Worm (Caenorhabditis elegans) whole organism, L2 larva: ENCODE measurements around the gene clec-2.

Source experiments
- C34F6.9 ChIP-seq: fragments of 150-350 bp; optimal IDR thresholded peaks from 2 replicates; lab custom pipeline; 2014; ENCODE audit warnings: missing biosample characterization, missing genetic modification characterization
- F13H6.1 ChIP-seq: sonication (generic microtip); optimal IDR thresholded peaks from 2 replicates; lab custom pipeline; 2016; ENCODE audit warnings: missing genetic modification characterization, missing compliant biosample characterization
- R02D3.7 ChIP-seq: fragments of 150-350 bp; optimal IDR thresholded peaks from 2 replicates; lab custom pipeline; 2014; ENCODE audit warnings: missing biosample characterization, missing genetic modification characterization
- Y55F3AM.14 ChIP-seq: fragments of 200-800 bp; sonication (Bioruptor generic); optimal IDR thresholded peaks from 2 replicates; lab custom pipeline; 2018; ENCODE audit warnings: mild to moderate bottlenecking, missing genetic modification characterization, missing compliant biosample characterization
- alr-1 ChIP-seq: fragments of 150-350 bp; optimal IDR thresholded peaks from 2 replicates; lab custom pipeline; 2014; ENCODE audit warnings: missing biosample characterization, missing genetic modification characterization
- crh-2 ChIP-seq: sonication (generic microtip); optimal IDR thresholded peaks from 2 replicates; lab custom pipeline; 2017; ENCODE audit warnings: missing biosample characterization, missing genetic modification characterization
- dmd-4 ChIP-seq: sonication (generic microtip); optimal IDR thresholded peaks from 2 replicates; lab custom pipeline; 2017; ENCODE audit warnings: missing biosample characterization, missing genetic modification characterization
- elt-1 ChIP-seq: fragments of 150-350 bp; optimal IDR thresholded peaks from 2 replicates; lab custom pipeline; 2014; ENCODE audit warnings: missing biosample characterization, missing genetic modification characterization
- fos-1 ChIP-seq: fragments of 150-350 bp; optimal IDR thresholded peaks from 2 replicates; lab custom pipeline; 2014; ENCODE audit warnings: missing biosample characterization, missing genetic modification characterization
- gmeb-1 ChIP-seq: fragments of 150-350 bp; optimal IDR thresholded peaks from 2 replicates; lab custom pipeline; 2014; ENCODE audit warnings: missing biosample characterization, missing genetic modification characterization
- lin-11 ChIP-seq: fragments of 150-350 bp; sonication (generic microtip); optimal IDR thresholded peaks from 2 replicates; lab custom pipeline; 2014; ENCODE audit warnings: missing biosample characterization, missing genetic modification characterization, inconsistent platforms, mixed read lengths
- lin-13 ChIP-seq: fragments of 150-350 bp; optimal IDR thresholded peaks from 2 replicates; lab custom pipeline; 2014; ENCODE audit warnings: missing biosample characterization, missing genetic modification reagents, missing genetic modification characterization
- lin-39 ChIP-seq: fragments of 150-350 bp; optimal IDR thresholded peaks from 2 replicates; lab custom pipeline; 2014; ENCODE audit warnings: missing biosample characterization, missing genetic modification reagents, missing genetic modification characterization
- lsy-2 ChIP-seq, 2 experiments: fragments of 150-350 bp in 1 of 2; sonication (generic microtip) in 1 of 2; optimal IDR thresholded peaks; 2 replicates each; lab custom pipeline; 2014 to 2017; ENCODE audit warnings: missing biosample characterization in 2 of 2, missing genetic modification characterization in 2 of 2
- mbf-1 ChIP-seq: sonication (generic microtip); optimal IDR thresholded peaks from 2 replicates; lab custom pipeline; 2017; ENCODE audit warnings: missing biosample characterization, missing genetic modification characterization
- mdl-1 ChIP-seq, 2 experiments: fragments of 150-350 bp in 1 of 2; sonication (generic microtip) in 1 of 2; optimal IDR thresholded peaks; 2 replicates each; lab custom pipeline; 2017; ENCODE audit warnings: missing biosample characterization in 2 of 2, missing genetic modification characterization in 2 of 2
- nhr-11 ChIP-seq: fragments of 150-350 bp; optimal IDR thresholded peaks from 2 replicates; lab custom pipeline; 2014; ENCODE audit warnings: missing biosample characterization, missing genetic modification characterization
- nhr-12 ChIP-seq: fragments of 150-350 bp; optimal IDR thresholded peaks from 2 replicates; lab custom pipeline; 2014; ENCODE audit warnings: missing biosample characterization, missing genetic modification characterization
- nhr-129 ChIP-seq: fragments of 150-350 bp; optimal IDR thresholded peaks from 2 replicates; lab custom pipeline; 2014; ENCODE audit warnings: missing biosample characterization, missing genetic modification characterization
- nhr-21 ChIP-seq: fragments of 150-350 bp; optimal IDR thresholded peaks from 2 replicates; lab custom pipeline; 2014; ENCODE audit warnings: missing biosample characterization, missing genetic modification characterization
- nhr-23 ChIP-seq: fragments of 150-350 bp; optimal IDR thresholded peaks from 2 replicates; lab custom pipeline; 2014; ENCODE audit warnings: missing biosample characterization, missing genetic modification reagents, missing genetic modification characterization
- nhr-237 ChIP-seq: fragments of 150-350 bp; optimal IDR thresholded peaks from 2 replicates; lab custom pipeline; 2014; ENCODE audit warnings: missing biosample characterization, missing genetic modification characterization
- nhr-25 ChIP-seq: fragments of 150-350 bp; sonication (generic microtip); optimal IDR thresholded peaks from 3 replicates; lab custom pipeline; 2014; ENCODE audit warnings: missing biosample characterization, missing genetic modification characterization
- peb-1 ChIP-seq: fragments of 150-350 bp; optimal IDR thresholded peaks from 2 replicates; lab custom pipeline; 2014; ENCODE audit warnings: missing biosample characterization, missing genetic modification characterization
- skn-1 ChIP-seq: sonication (generic microtip); optimal IDR thresholded peaks from 2 replicates; lab custom pipeline; 2017; ENCODE audit warnings: missing biosample characterization, missing genetic modification characterization
- sma-9 ChIP-seq, 2 experiments: fragments of 150-350 bp in 1 of 2; sonication (generic microtip) in 1 of 2; optimal IDR thresholded peaks; 2 replicates each; lab custom pipeline; 2014 to 2016; ENCODE audit warnings: missing genetic modification characterization in 2 of 2, mild to moderate bottlenecking in 1 of 2, missing biosample characterization in 1 of 2, missing compliant biosample characterization in 1 of 2, missing genetic modification reagents in 1 of 2, moderate library complexity in 1 of 2
- snpc-4 ChIP-seq: fragments of 150-350 bp; optimal IDR thresholded peaks from 2 replicates; lab custom pipeline; 2014; ENCODE audit warnings: missing biosample characterization, missing genetic modification characterization
- unc-55 ChIP-seq: fragments of 150-350 bp; sonication (generic microtip); optimal IDR thresholded peaks from 3 replicates; lab custom pipeline; 2014; ENCODE audit warnings: missing biosample characterization, missing genetic modification reagents, missing genetic modification characterization
- zag-1 ChIP-seq: fragments of 150-350 bp; optimal IDR thresholded peaks from 2 replicates; lab custom pipeline; 2014; ENCODE audit warnings: missing biosample characterization, missing genetic modification characterization
- ztf-1 ChIP-seq: fragments of 200-800 bp; sonication (Bioruptor generic); conservative IDR thresholded peaks from 2 replicates; pipeline ENCODE4 v1.3.6; 2022; ENCODE audit warnings: missing genetic modification characterization, missing compliant biosample characterization
- ztf-11 ChIP-seq: sonication (generic microtip); optimal IDR thresholded peaks from 2 replicates; lab custom pipeline; 2017; ENCODE audit warnings: missing biosample characterization, missing genetic modification characterization

The clec-2 gene

DNA sequence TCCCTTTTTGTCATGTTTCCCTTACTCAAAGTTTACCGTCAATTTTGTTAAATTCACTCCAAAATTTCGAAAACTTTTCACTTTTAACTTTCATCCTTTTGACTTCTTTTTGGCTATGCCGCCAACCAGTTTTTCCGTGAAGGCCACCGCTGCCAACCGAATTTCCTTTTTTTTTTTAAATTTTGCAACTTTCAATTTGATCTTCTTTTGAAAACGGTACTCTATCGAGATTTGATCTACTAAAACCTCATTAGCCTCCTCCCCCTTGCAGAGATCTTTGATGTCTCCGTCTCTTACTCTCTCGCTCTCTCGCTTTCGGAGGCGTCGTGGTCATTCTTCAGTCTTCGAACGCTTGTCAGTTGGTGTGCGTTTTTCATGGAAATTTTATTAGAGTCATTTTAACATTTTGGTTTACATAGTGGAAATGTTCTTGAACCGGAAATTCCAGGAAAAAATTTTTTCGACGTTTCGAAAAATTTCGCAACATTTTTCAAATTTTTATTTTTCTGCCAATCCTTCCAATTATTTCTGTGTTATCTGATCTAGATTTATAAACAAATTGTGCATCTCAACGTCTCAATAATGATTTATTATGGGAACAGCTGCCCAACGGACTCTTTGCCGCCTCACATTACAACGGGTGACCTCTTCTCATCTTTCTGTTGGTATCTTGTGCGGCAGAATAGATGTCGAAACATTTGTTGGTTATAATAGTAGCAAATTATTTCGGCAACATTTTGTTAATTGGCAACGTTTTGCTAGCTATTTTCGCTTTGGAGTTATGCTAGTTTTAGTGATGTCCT lies 28.4 kb downstream of the clec-2 start (continued):
- TF ChIP-seq nhr-237 (tag; lab: Kevin White, UChicago) = no peak
- TF ChIP-seq mbf-1 = no peak
- TF ChIP-seq F13H6.1 (tag; lab: Kevin White, UChicago) = no peak
- peak; percentile 46 for TF ChIP-seq nhr-129 (tag; lab: Kevin White, UChicago)
- TF ChIP-seq mdl-1 (tag; optimal IDR thresholded peaks at IDR 0.05; lab: Kevin White, UChicago) = no peak
- no peak for TF ChIP-seq lin-39
- TF ChIP-seq peb-1 (tag; lab: Kevin White, UChicago) = no peak
- no peak for TF ChIP-seq lin-13 (GFP tag; lab: Kevin White, UChicago)
- TF ChIP-seq nhr-21 (tag; lab: Kevin White, UChicago) = no peak
- no peak for TF ChIP-seq crh-2 (tag; lab: Kevin White, UChicago)

DNA sequence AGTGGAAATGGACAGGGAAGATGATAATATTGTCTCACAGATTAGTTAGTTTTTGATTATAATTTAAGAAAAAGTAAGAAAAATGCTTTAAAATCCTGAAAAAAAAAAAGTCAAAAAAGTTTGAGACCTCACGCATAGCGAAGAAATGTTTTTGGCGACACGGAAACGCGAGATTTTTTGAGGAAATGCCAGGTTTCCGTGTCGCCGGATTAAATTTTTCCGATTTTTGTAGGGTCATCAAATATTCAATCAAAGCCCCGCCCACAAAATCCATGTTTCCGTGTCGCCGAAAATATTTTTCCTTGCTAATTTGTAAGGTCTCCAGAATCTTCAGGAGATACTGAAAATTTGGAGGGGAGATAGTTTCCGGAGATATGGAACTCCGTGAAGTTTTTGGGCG lies 30.9 kb downstream of the clec-2 start:
- TF ChIP-seq fos-1 (tag; lab: Kevin White, UChicago) (no peak), nhr-23 (tag; lab: Kevin White, UChicago) (no peak)

ce11 chrII:2991555-2992083 lies 31.6 kb downstream of the clec-2 start, which contains the start of gene K08A2.2:
TSS of gene K08A2.2 (plus strand) at chrII:2991605.
- TF ChIP-seq nhr-11 (tag; lab: Kevin White, UChicago) = no peak
- TF ChIP-seq unc-55 (GFP tag; lab: Kevin White, UChicago) = peak; percentile 17

- TF ChIP-seq nhr-129 (tag; lab: Kevin White, UChicago) = no peak
- TF ChIP-seq alr-1 (tag; lab: Kevin White, UChicago) = no peak
- TF ChIP-seq snpc-4 = no peak
- TF ChIP-seq zag-1 (tag; lab: Kevin White, UChicago) = no peak
- no peak for TF ChIP-seq unc-55 (GFP tag; lab: Kevin White, UChicago)
- no peak for TF ChIP-seq nhr-25 (tag; lab: Kevin White, UChicago)
- no peak for TF ChIP-seq skn-1 (tag; lab: Kevin White, UChicago)
- no peak for TF ChIP-seq lin-11
- TF ChIP-seq elt-1 (tag; lab: Kevin White, UChicago) = no peak
- no peak for TF ChIP-seq peb-1 (tag; lab: Kevin White, UChicago)
- TF ChIP-seq ztf-11 (tag; lab: Kevin White, UChicago) = no peak
- TF ChIP-seq nhr-12 (tag; lab: Kevin White, UChicago) = no peak
- TF ChIP-seq R02D3.7 = no peak
- TF ChIP-seq lin-13 (GFP tag; lab: Kevin White, UChicago) = no peak
- no peak for TF ChIP-seq Y55F3AM.14 (GFP tag; lab: Kevin White, UChicago)
- no peak for TF ChIP-seq ztf-1 (GFP tag; lab: Robert Waterston, UW)
These were observed 33.1 kb downstream of the clec-2 start for ce11 chrII:2990089-2990488.

ce11 chrII:2987854-2988350 lies 35.3 kb downstream of the clec-2 start, which contains the start of gene lido-7:
TSS of gene lido-7 (plus strand) at chrII:2988300.
- TF ChIP-seq Y55F3AM.14 (GFP tag; lab: Kevin White, UChicago) (no peak), lsy-2 (tag; optimal IDR thresholded peaks at IDR 0.05; lab: Kevin White, UChicago) (peak in 1 of 2 experiments; percentile 53), unc-55 (GFP tag; lab: Kevin White, UChicago) (peak; percentile 41), F13H6.1 (tag; lab: Kevin White, UChicago) (peak; percentile 69), gmeb-1 (tag; lab: Kevin White, UChicago) (peak; percentile 27), C34F6.9 (peak; percentile 23), nhr-25 (tag; lab: Kevin White, UChicago) (no peak), lin-13 (GFP tag; lab: Kevin White, UChicago) (peak; percentile 36), sma-9 (GFP tag; optimal IDR thresholded peaks at IDR 0.05; lab: Kevin White, UChicago) (peak; percentile 76), sma-9 (tag; optimal IDR thresholded peaks at IDR 0.05; lab: Kevin White, UChicago) (no peak), nhr-129 (tag; lab: Kevin White, UChicago) (peak; percentile 42), crh-2 (tag; lab: Kevin White, UChicago) (peak; percentile 34), dmd-4 (tag; lab: Kevin White, UChicago) (no peak)
